Worm (Caenorhabditis elegans) whole organism, L4 larva: ENCODE data around the gene F23H12.7.

Experiments used
- R02D3.7 ChIP-seq: fragments of 150-350 bp; sonication (generic microtip); optimal IDR thresholded peaks from 3 replicates; lab custom pipeline; 2014; ENCODE audit warnings: missing biosample characterization, missing genetic modification characterization
- arid-1 ChIP-seq: fragments of 200-800 bp; sonication (Bioruptor generic); conservative IDR thresholded peaks from 2 replicates; pipeline ENCODE4 v1.3.6; 2022; ENCODE audit warnings: missing genetic modification reagents, missing genetic modification characterization, missing compliant biosample characterization
- ceh-20 ChIP-seq: fragments of 200-800 bp; sonication (Bioruptor generic); IDR thresholded peaks from 2 replicates; pipeline ENCODE4 v1.3.6; 2022; ENCODE audit warnings: missing genetic modification reagents, missing genetic modification characterization, missing compliant biosample characterization
- ceh-28 ChIP-seq: fragments of 150-350 bp; optimal IDR thresholded peaks from 2 replicates; lab custom pipeline; 2014; ENCODE audit warnings: missing biosample characterization, missing genetic modification reagents, missing genetic modification characterization
- ceh-82 ChIP-seq: sonication (generic microtip); optimal IDR thresholded peaks from 2 replicates; lab custom pipeline; 2017; ENCODE audit warnings: missing biosample characterization, missing genetic modification characterization
- ctbp-1 ChIP-seq: fragments of 200-800 bp; sonication (Bioruptor generic); IDR thresholded peaks from 2 replicates; pipeline ENCODE4 v1.3.6; 2022; ENCODE audit warnings: missing genetic modification reagents, missing genetic modification characterization, missing compliant biosample characterization
- daf-12 ChIP-seq: fragments of 150-350 bp; optimal IDR thresholded peaks from 2 replicates; lab custom pipeline; 2014; ENCODE audit warnings: missing biosample characterization, missing genetic modification reagents, missing genetic modification characterization
- daf-16 ChIP-seq, 3 experiments: sonication (generic microtip); optimal IDR thresholded peaks; 2 replicates each; lab custom pipeline; 2016 to 2017; ENCODE audit warnings: missing genetic modification characterization in 3 of 3, missing genetic modification reagents in 3 of 3, mild to moderate bottlenecking in 2 of 3, missing compliant biosample characterization in 2 of 3, missing biosample characterization in 1 of 3, moderate library complexity in 1 of 3
- dmd-6 ChIP-seq: fragments of 200-800 bp; sonication (Bioruptor generic); IDR thresholded peaks from 2 replicates; pipeline ENCODE4 v1.3.6; 2022; ENCODE audit warnings: missing genetic modification reagents, missing genetic modification characterization, missing compliant biosample characterization
- dmd-9 ChIP-seq: fragments of 200-800 bp; sonication (Bioruptor generic); IDR thresholded peaks from 2 replicates; pipeline ENCODE4 v1.3.6; 2022; ENCODE audit warnings: missing genetic modification reagents, missing genetic modification characterization, missing compliant biosample characterization
- dve-1 ChIP-seq: sonication (generic microtip); optimal IDR thresholded peaks from 2 replicates; lab custom pipeline; 2017; ENCODE audit warnings: antibody characterized with exemption, mild to moderate bottlenecking, missing genetic modification characterization, missing compliant biosample characterization; ENCODE audit not compliant: insufficient read depth
- hlh-30 ChIP-seq: sonication (generic microtip); optimal IDR thresholded peaks from 2 replicates; lab custom pipeline; 2017; ENCODE audit warnings: antibody characterized with exemption, mild to moderate bottlenecking, missing genetic modification characterization, missing compliant biosample characterization; ENCODE audit not compliant: insufficient read depth
- hmg-1.1 ChIP-seq: fragments of 200-800 bp; sonication (Bioruptor generic); IDR thresholded peaks from 2 replicates; pipeline ENCODE4 v1.3.6; 2022; ENCODE audit warnings: missing genetic modification reagents, missing genetic modification characterization, missing compliant biosample characterization
- lin-13 ChIP-seq: fragments of 150-350 bp; optimal IDR thresholded peaks from 2 replicates; lab custom pipeline; 2014; ENCODE audit warnings: missing biosample characterization, missing genetic modification reagents, missing genetic modification characterization
- lin-29 ChIP-seq: fragments of 200-800 bp; sonication (Bioruptor generic); IDR thresholded peaks from 2 replicates; pipeline ENCODE4 v1.3.6; 2022; ENCODE audit warnings: missing genetic modification reagents, missing genetic modification characterization, missing compliant biosample characterization
- lir-3 ChIP-seq: sonication (generic microtip); optimal IDR thresholded peaks from 2 replicates; lab custom pipeline; 2016; ENCODE audit warnings: mild to moderate bottlenecking, missing genetic modification characterization, missing compliant biosample characterization
- lsy-2 ChIP-seq, 2 experiments: fragments of 150-350 bp in 1 of 2; sonication (generic microtip) in 1 of 2; optimal IDR thresholded peaks; 2 replicates each; lab custom pipeline; 2014 to 2017; ENCODE audit warnings: missing biosample characterization in 2 of 2, missing genetic modification characterization in 2 of 2
- mep-1 ChIP-seq: fragments of 150-350 bp; sonication (generic microtip); optimal IDR thresholded peaks from 3 replicates; lab custom pipeline; 2014; ENCODE audit warnings: missing biosample characterization, missing genetic modification characterization
- nhr-11 ChIP-seq: fragments of 150-350 bp; optimal IDR thresholded peaks from 2 replicates; lab custom pipeline; 2014; ENCODE audit warnings: missing biosample characterization, missing genetic modification characterization
- nhr-25 ChIP-seq: sonication (generic microtip); optimal IDR thresholded peaks from 2 replicates; lab custom pipeline; 2017; ENCODE audit warnings: missing genetic modification characterization, mild to moderate bottlenecking, missing compliant biosample characterization, antibody characterized with exemption, moderate library complexity, borderline replicate concordance; ENCODE audit not compliant: insufficient read depth
- nhr-28 ChIP-seq: fragments of 150-350 bp; optimal IDR thresholded peaks from 2 replicates; lab custom pipeline; 2014; ENCODE audit warnings: missing biosample characterization, missing genetic modification characterization
- nhr-48 ChIP-seq: sonication (generic microtip); optimal IDR thresholded peaks from 2 replicates; lab custom pipeline; 2016; ENCODE audit warnings: mild to moderate bottlenecking, missing genetic modification characterization, missing compliant biosample characterization
- nhr-6 ChIP-seq: fragments of 150-350 bp; optimal IDR thresholded peaks from 2 replicates; lab custom pipeline; 2014; ENCODE audit warnings: missing biosample characterization, missing genetic modification characterization
- nhr-77 ChIP-seq: fragments of 150-350 bp; optimal IDR thresholded peaks from 2 replicates; lab custom pipeline; 2014; ENCODE audit warnings: missing biosample characterization, missing genetic modification characterization
- pha-4 ChIP-seq, 2 experiments: fragments of 150-350 bp in 1 of 2; fragments of 200-800 bp in 1 of 2; sonication (Bioruptor generic) in 1 of 2; IDR thresholded peaks in 1 of 2; optimal IDR thresholded peaks in 1 of 2; 2 replicates each; pipeline versions ENCODE4 v1.3.6 to Lab custom; 2014 to 2022; ENCODE audit warnings: missing genetic modification characterization in 2 of 2, missing genetic modification reagents in 2 of 2, missing biosample characterization in 1 of 2, missing compliant biosample characterization in 1 of 2
- pqm-1 ChIP-seq: sonication (generic microtip); optimal IDR thresholded peaks from 2 replicates; lab custom pipeline; 2017; ENCODE audit warnings: missing biosample characterization, missing genetic modification characterization
- rbr-2 ChIP-seq: sonication (generic microtip); optimal IDR thresholded peaks from 2 replicates; lab custom pipeline; 2016; ENCODE audit warnings: missing genotype, missing genetic modification characterization, missing compliant biosample characterization
- sdz-12 ChIP-seq: fragments of 200-800 bp; sonication (Bioruptor generic); optimal IDR thresholded peaks from 2 replicates; lab custom pipeline; 2018; ENCODE audit warnings: mild to moderate bottlenecking, missing genetic modification characterization, missing compliant biosample characterization
- spr-1 ChIP-seq: sonication (generic microtip); optimal IDR thresholded peaks from 2 replicates; lab custom pipeline; 2016; ENCODE audit warnings: mild to moderate bottlenecking, missing genetic modification characterization, missing compliant biosample characterization
- tra-1 ChIP-seq: fragments of 200-800 bp; sonication (Bioruptor generic); IDR thresholded peaks from 2 replicates; pipeline ENCODE4 v1.3.6; 2022; ENCODE audit warnings: missing genetic modification reagents, missing genetic modification characterization, missing compliant biosample characterization
- unc-62 ChIP-seq, 3 experiments: fragments of 150-350 bp in 1 of 3; sonication (generic microtip); optimal IDR thresholded peaks in 2 of 3; peaks in 1 of 3; 1 replicate in 1 of 3; 2 replicates in 2 of 3; lab custom pipeline; 2014 to 2017; ENCODE audit warnings: missing biosample characterization in 3 of 3, missing genetic modification characterization in 3 of 3, missing genetic modification reagents in 3 of 3, missing genotype in 1 of 3
- vab-7 ChIP-seq: fragments of 200-800 bp; sonication (Bioruptor generic); IDR thresholded peaks from 2 replicates; pipeline ENCODE4 v1.3.6; 2022; ENCODE audit warnings: missing genetic modification reagents, missing genetic modification characterization, missing compliant biosample characterization

Gene F23H12.7

DNA sequence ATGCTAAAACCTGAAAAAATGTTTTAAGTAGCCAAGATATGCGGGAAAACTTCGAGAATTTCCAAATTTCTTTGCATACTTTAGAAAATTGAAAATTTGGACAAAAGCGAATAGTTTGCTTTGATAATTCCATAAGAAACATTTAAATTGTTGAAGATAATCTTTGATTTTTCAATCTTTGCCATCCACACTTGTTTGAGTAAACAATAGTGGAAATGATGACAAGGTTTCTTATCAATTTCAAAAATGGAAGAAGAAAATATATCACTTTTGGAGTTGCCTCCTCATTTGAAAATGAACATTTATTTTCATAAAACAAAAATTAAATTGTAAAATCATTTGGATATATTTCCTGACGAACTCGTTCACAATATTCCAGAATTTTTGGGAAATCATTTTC lies 42.9 kb downstream of the F23H12.7 start:
- no peak for TF ChIP-seq sdz-12
- peak; percentile 55 for TF ChIP-seq pqm-1 (tag; lab: Kevin White, UChicago)
- TF ChIP-seq vab-7 = no peak
- no peak for TF ChIP-seq lin-13 (GFP tag; lab: Kevin White, UChicago)
- no peak for TF ChIP-seq pha-4 (GFP tag; IDR thresholded peaks at IDR 0.05; lab: Robert Waterston, UW)
- TF ChIP-seq pha-4 (tag; optimal IDR thresholded peaks at IDR 0.05; lab: Kevin White, UChicago) = no peak
- no peak for TF ChIP-seq rbr-2 (tag; lab: Kevin White, UChicago)
- TF ChIP-seq daf-12 (tag; lab: Kevin White, UChicago) = no peak
- TF ChIP-seq daf-16 (GFP tag; optimal IDR thresholded peaks at IDR 0.05; lab: Kevin White, UChicago) = no peak
- peak; percentile 65 for TF ChIP-seq daf-16 (tag; optimal IDR thresholded peaks at IDR 0.05; lab: Kevin White, UChicago)
- no peak for TF ChIP-seq ctbp-1 (GFP tag; lab: Robert Waterston, UW)
- no peak for TF ChIP-seq mep-1
- TF ChIP-seq nhr-28 (tag; lab: Kevin White, UChicago) = peak; percentile 16
- peak; percentile 26 for TF ChIP-seq dve-1
- TF ChIP-seq R02D3.7 = no peak
- TF ChIP-seq spr-1 = no peak
- TF ChIP-seq dmd-9 (GFP tag; lab: Robert Waterston, UW) = no peak

DNA sequence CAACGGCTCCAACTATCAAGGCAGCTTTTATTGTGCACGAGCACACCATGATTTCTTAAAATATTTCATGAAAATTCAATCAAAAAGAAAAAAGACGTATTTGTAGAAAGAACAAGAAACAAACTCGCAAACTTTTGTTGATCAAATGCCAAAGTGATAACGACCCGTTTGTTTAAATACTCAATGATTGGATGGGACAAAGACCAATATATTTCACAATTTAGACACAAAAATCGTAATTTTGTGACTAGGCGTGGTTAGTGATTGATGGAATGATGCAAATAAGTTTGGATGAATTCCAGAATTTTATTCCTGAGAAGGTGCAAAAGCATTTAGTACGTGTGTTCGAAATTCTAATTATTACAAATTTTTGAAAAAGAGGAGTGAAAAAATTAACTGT lies 44.2 kb downstream of the F23H12.7 start, which contains the start of gene cdr-2:
Gene cdr-2 (minus strand): TSS at position 54 of the 400 bp plus-strand sequence.
- TF ChIP-seq sdz-12 (no peak), nhr-28 (tag; lab: Kevin White, UChicago) (peak; percentile 70), dve-1 (peak; percentile 47), pqm-1 (tag; lab: Kevin White, UChicago) (peak; percentile 61), rbr-2 (tag; lab: Kevin White, UChicago) (no peak), dmd-6 (GFP tag; lab: Robert Waterston, UW) (peak; percentile 77), nhr-77 (peak; percentile 23), daf-16 (GFP tag; optimal IDR thresholded peaks at IDR 0.05; lab: Kevin White, UChicago) (no peak), daf-16 (tag; optimal IDR thresholded peaks at IDR 0.05; lab: Kevin White, UChicago) (peak; percentile 63)

DNA sequence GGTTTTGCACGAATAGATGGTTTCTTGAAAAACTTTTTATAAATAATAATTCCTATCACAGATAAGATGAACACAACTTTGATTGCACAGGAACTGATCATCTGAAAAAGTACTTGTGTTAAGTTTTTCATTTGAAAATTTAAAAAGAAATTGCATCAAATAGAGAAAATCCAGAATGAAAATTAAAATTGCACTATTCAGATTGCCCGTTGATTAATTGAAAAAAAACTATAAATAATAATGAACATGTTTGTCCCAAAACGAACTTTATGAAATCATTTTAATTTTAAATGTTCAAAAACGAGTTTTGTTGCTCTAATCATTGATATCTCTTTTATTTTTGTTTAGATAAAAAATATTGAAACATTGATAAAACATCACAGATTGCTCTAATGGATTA lies 45.8 kb downstream of the F23H12.7 start, which contains the start of gene cdr-3:
Gene cdr-3 (minus strand): TSS at position 101 of the 400 bp plus-strand sequence.
- TF ChIP-seq ceh-28 (tag; lab: Kevin White, UChicago) = no peak
- no peak for TF ChIP-seq nhr-6
- TF ChIP-seq hlh-30 (tag; lab: Kevin White, UChicago) = no peak
- TF ChIP-seq lsy-2 (tag; optimal IDR thresholded peaks at IDR 0.05; lab: Kevin White, UChicago) = no peak
- TF ChIP-seq ceh-82 (tag; lab: Kevin White, UChicago) = no peak
- TF ChIP-seq nhr-77 = no peak
- no peak for TF ChIP-seq nhr-25
- no peak for TF ChIP-seq arid-1 (GFP tag; lab: Robert Waterston, UW)
- TF ChIP-seq nhr-48 (tag; lab: Kevin White, UChicago) = no peak
- no peak for TF ChIP-seq tra-1 (GFP tag; lab: Robert Waterston, UW)
- no peak for TF ChIP-seq dmd-6 (GFP tag; lab: Robert Waterston, UW)
- TF ChIP-seq lin-29 (GFP tag; lab: Robert Waterston, UW) = no peak
- TF ChIP-seq dmd-9 (GFP tag; lab: Robert Waterston, UW) = no peak
- no peak for TF ChIP-seq lir-3 (tag; lab: Kevin White, UChicago)
- TF ChIP-seq hmg-1.1 (GFP tag; lab: Robert Waterston, UW) = no peak
- no peak for TF ChIP-seq ceh-20
- TF ChIP-seq nhr-11 (tag; lab: Kevin White, UChicago) = no peak

DNA sequence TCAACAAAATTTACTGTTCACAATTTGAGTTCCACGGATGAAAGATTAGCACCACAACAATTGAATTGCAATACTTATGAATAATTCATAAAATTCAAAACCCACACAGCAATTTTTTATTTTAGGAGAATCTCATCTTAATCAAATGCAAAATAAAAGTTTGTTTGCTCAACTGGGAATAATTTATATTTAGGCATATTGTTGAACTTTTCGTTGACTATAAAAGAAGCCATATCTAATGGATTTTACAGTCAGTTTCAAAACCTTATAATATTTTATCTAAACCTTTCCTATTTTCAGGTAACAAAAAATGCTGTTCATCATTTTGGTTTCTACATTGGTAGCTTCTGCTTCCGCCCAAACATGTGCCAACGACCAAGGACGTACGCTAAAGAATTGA lies 46.8 kb downstream of the F23H12.7 start, which contains the start of gene C54D10.3:
Gene C54D10.3 (plus strand): TSS at position 301 of the 400 bp plus-strand sequence.
- TF ChIP-seq unc-62 (GFP tag; optimal IDR thresholded peaks at IDR 0.05 in 1 of 2; lab: Kevin White, UChicago) (peak in 1 of 2 experiments; percentile 87), unc-62 (tag; optimal IDR thresholded peaks at IDR 0.05; lab: Kevin White, UChicago) (no peak), rbr-2 (tag; lab: Kevin White, UChicago) (no peak)
- TF ChIP-seq, all 104 proteins: peak for 1
